Worm (Caenorhabditis elegans) whole organism, late embryonic: ENCODE data around the gene C30H6.5.

Experiments
- C08G9.2 ChIP-seq: sonication (generic microtip); optimal IDR thresholded peaks from 2 replicates; lab custom pipeline; 2016; ENCODE audit warnings: mild to moderate bottlenecking, missing genetic modification characterization, moderate library complexity, missing compliant biosample characterization
- C38D4.7 ChIP-seq: fragments of 200-800 bp; sonication (Bioruptor generic); optimal IDR thresholded peaks from 2 replicates; lab custom pipeline; 2018; ENCODE audit warnings: mild to moderate bottlenecking, missing genetic modification characterization, moderate library complexity, missing compliant biosample characterization
- F13H6.1 ChIP-seq: sonication (generic microtip); optimal IDR thresholded peaks from 2 replicates; lab custom pipeline; 2016; ENCODE audit warnings: missing genetic modification characterization, missing compliant biosample characterization
- K02D7.2 ChIP-seq: sonication (generic microtip); optimal IDR thresholded peaks from 2 replicates; lab custom pipeline; 2017; ENCODE audit warnings: mild to moderate bottlenecking, missing genetic modification characterization, missing compliant biosample characterization
- Y22D7AL.16 ChIP-seq: sonication (generic microtip); optimal IDR thresholded peaks from 2 replicates; lab custom pipeline; 2016; ENCODE audit warnings: missing genetic modification characterization, missing compliant biosample characterization
- ceh-18 ChIP-seq: sonication (generic microtip); optimal IDR thresholded peaks from 2 replicates; lab custom pipeline; 2016; ENCODE audit warnings: missing genetic modification characterization, missing compliant biosample characterization
- ceh-19 ChIP-seq: fragments of 200-800 bp; sonication (Bioruptor generic); optimal IDR thresholded peaks from 2 replicates; lab custom pipeline; 2018; ENCODE audit warnings: mild to moderate bottlenecking, missing genetic modification characterization, missing compliant biosample characterization
- ceh-24 ChIP-seq: sonication (generic microtip); optimal IDR thresholded peaks from 2 replicates; lab custom pipeline; 2016; ENCODE audit warnings: mild to moderate bottlenecking, missing genetic modification characterization, missing compliant biosample characterization
- ceh-9 ChIP-seq: sonication (generic microtip); optimal IDR thresholded peaks from 2 replicates; lab custom pipeline; 2016; ENCODE audit warnings: mild to moderate bottlenecking, missing genetic modification characterization, inconsistent platforms, missing compliant biosample characterization
- dve-1 ChIP-seq: sonication (generic microtip); optimal IDR thresholded peaks from 2 replicates; lab custom pipeline; 2017; ENCODE audit warnings: antibody characterized with exemption, mild to moderate bottlenecking, missing genetic modification characterization, missing compliant biosample characterization
- elt-2 ChIP-seq: sonication (generic microtip); optimal IDR thresholded peaks from 2 replicates; lab custom pipeline; 2016; ENCODE audit warnings: missing genetic modification reagents, missing genetic modification characterization, missing compliant biosample characterization
- ets-4 ChIP-seq: sonication (generic microtip); optimal IDR thresholded peaks from 2 replicates; lab custom pipeline; 2016; ENCODE audit warnings: missing genetic modification characterization, missing compliant biosample characterization
- fax-1 ChIP-seq: sonication (generic microtip); optimal IDR thresholded peaks from 2 replicates; lab custom pipeline; 2016; ENCODE audit warnings: missing genotype, missing genetic modification characterization, missing compliant biosample characterization
- fkh-10 ChIP-seq: fragments of 150-350 bp; optimal IDR thresholded peaks from 2 replicates; lab custom pipeline; 2014; ENCODE audit warnings: missing biosample characterization, missing genetic modification reagents, missing genetic modification characterization
- hlh-13 ChIP-seq: fragments of 200-800 bp; sonication (Bioruptor generic); optimal IDR thresholded peaks from 2 replicates; lab custom pipeline; 2018; ENCODE audit warnings: mild to moderate bottlenecking, missing genetic modification characterization, missing compliant biosample characterization
- hlh-15 ChIP-seq: sonication (generic microtip); optimal IDR thresholded peaks from 2 replicates; lab custom pipeline; 2016; ENCODE audit warnings: missing genetic modification characterization, missing compliant biosample characterization
- hlh-30 ChIP-seq: sonication (generic microtip); optimal IDR thresholded peaks from 2 replicates; lab custom pipeline; 2017; ENCODE audit warnings: antibody characterized with exemption, missing genetic modification characterization, missing compliant biosample characterization; ENCODE audit not compliant: insufficient read depth
- hlh-6 ChIP-seq: sonication (generic microtip); optimal IDR thresholded peaks from 2 replicates; lab custom pipeline; 2016; ENCODE audit warnings: missing genotype, missing genetic modification characterization, missing compliant biosample characterization
- lin-11 ChIP-seq: fragments of 200-800 bp; sonication (Bioruptor generic); optimal IDR thresholded peaks from 2 replicates; lab custom pipeline; 2018; ENCODE audit warnings: mild to moderate bottlenecking, missing genetic modification characterization, missing compliant biosample characterization
- mec-3 ChIP-seq: sonication (generic microtip); optimal IDR thresholded peaks from 2 replicates; lab custom pipeline; 2016; ENCODE audit warnings: borderline replicate concordance, missing genetic modification characterization, missing compliant biosample characterization
- nfya-1 ChIP-seq: sonication (generic microtip); optimal IDR thresholded peaks from 2 replicates; lab custom pipeline; 2017; ENCODE audit warnings: missing genetic modification characterization, mild to moderate bottlenecking, missing compliant biosample characterization, antibody characterized with exemption, moderate library complexity
- nhr-11 ChIP-seq: fragments of 150-350 bp; optimal IDR thresholded peaks from 2 replicates; lab custom pipeline; 2014; ENCODE audit warnings: missing biosample characterization, missing genetic modification characterization
- nhr-232 ChIP-seq: sonication (generic microtip); optimal IDR thresholded peaks from 2 replicates; lab custom pipeline; 2016; ENCODE audit warnings: missing genetic modification characterization, missing compliant biosample characterization
- npax-4 ChIP-seq: sonication (generic microtip); optimal IDR thresholded peaks from 2 replicates; lab custom pipeline; 2016; ENCODE audit warnings: missing genetic modification characterization, missing compliant biosample characterization
- odd-2 ChIP-seq: sonication (generic microtip); optimal IDR thresholded peaks from 2 replicates; lab custom pipeline; 2017; ENCODE audit warnings: antibody characterized with exemption, mild to moderate bottlenecking, missing genetic modification characterization, missing compliant biosample characterization
- pag-3 ChIP-seq: sonication (generic microtip); optimal IDR thresholded peaks from 2 replicates; lab custom pipeline; 2016; ENCODE audit warnings: missing compliant biosample characterization, missing genetic modification characterization, borderline replicate concordance
- pax-1 ChIP-seq: fragments of 150-350 bp; optimal IDR thresholded peaks from 2 replicates; lab custom pipeline; 2014; ENCODE audit warnings: missing biosample characterization, missing genetic modification characterization
- pha-2 ChIP-seq: sonication (generic microtip); optimal IDR thresholded peaks from 2 replicates; lab custom pipeline; 2017; ENCODE audit warnings: mild to moderate bottlenecking, missing genetic modification characterization, missing compliant biosample characterization
- pha-4 ChIP-seq: fragments of 150-350 bp; optimal IDR thresholded peaks from 2 replicates; lab custom pipeline; 2018; ENCODE audit warnings: missing biosample characterization, missing genetic modification reagents, missing genetic modification characterization
- pqm-1 ChIP-seq: sonication (generic microtip); optimal IDR thresholded peaks from 2 replicates; lab custom pipeline; 2016; ENCODE audit warnings: missing genetic modification characterization, missing compliant biosample characterization
- ref-2 ChIP-seq: sonication (generic microtip); optimal IDR thresholded peaks from 2 replicates; lab custom pipeline; 2016; ENCODE audit warnings: missing genetic modification characterization, missing compliant biosample characterization
- syd-9 ChIP-seq: sonication (generic microtip); optimal IDR thresholded peaks from 2 replicates; lab custom pipeline; 2016; ENCODE audit warnings: mild to moderate bottlenecking, missing genetic modification characterization, moderate library complexity, missing compliant biosample characterization
- tbx-2 ChIP-seq: sonication (generic microtip); optimal IDR thresholded peaks from 2 replicates; lab custom pipeline; 2016; ENCODE audit warnings: missing genetic modification characterization, missing compliant biosample characterization
- tbx-7 ChIP-seq: sonication (generic microtip); optimal IDR thresholded peaks from 2 replicates; lab custom pipeline; 2016; ENCODE audit warnings: missing genotype, missing genetic modification characterization, missing compliant biosample characterization
- unc-3 ChIP-seq, 2 experiments: fragments of 200-800 bp in 1 of 2; sonication (Bioruptor generic) in 1 of 2; sonication (generic microtip) in 1 of 2; conservative IDR thresholded peaks in 1 of 2; optimal IDR thresholded peaks in 1 of 2; 2 replicates each; pipeline versions ENCODE4 v1.3.6 to Lab custom; 2016 to 2022; ENCODE audit warnings: missing compliant biosample characterization in 2 of 2, missing genetic modification characterization in 2 of 2, missing genetic modification reagents in 1 of 2
- unc-42 ChIP-seq: sonication (generic microtip); optimal IDR thresholded peaks from 2 replicates; lab custom pipeline; 2016; ENCODE audit warnings: missing genotype, missing genetic modification characterization, missing compliant biosample characterization
- unc-86 ChIP-seq: sonication (generic microtip); optimal IDR thresholded peaks from 2 replicates; lab custom pipeline; 2016; ENCODE audit warnings: missing genetic modification characterization, missing compliant biosample characterization
- zip-5 ChIP-seq: sonication (generic microtip); optimal IDR thresholded peaks from 2 replicates; lab custom pipeline; 2016; ENCODE audit warnings: missing genetic modification characterization, missing compliant biosample characterization

C30H6.5 gene

DNA sequence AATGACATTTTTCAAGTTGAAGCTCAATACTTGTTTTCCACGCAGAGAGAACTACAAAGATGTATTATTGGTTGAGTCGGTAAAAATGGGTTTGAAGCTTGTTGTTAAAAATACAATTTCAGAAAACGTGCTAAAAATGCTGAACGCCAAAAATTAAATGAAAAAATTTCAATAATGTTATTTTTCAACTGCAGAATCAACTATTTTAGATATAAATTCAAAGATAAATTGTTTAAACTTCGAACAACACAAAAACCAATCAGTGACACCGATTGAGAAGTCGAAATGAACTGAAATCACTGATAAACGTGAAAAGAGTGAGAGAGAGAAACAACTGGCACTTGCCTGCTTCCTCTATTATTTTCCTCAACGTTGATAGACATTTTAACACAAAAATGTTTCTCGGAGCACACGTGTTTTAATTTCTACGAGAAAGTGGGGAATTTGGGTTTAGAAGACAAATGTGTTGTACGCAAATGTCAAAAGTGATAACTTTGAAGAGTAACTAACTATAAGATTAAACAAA, 15.9 kb downstream of the C30H6.5 start, which contains the start of gene T02D1.8:
TSS of gene T02D1.8 (minus strand) at position 51 of the 526 bp plus-strand sequence.
- TF ChIP-seq pag-3 (tag; lab: Kevin White, UChicago) (no peak), tbx-2 (tag; lab: Kevin White, UChicago) (no peak)

DNA sequence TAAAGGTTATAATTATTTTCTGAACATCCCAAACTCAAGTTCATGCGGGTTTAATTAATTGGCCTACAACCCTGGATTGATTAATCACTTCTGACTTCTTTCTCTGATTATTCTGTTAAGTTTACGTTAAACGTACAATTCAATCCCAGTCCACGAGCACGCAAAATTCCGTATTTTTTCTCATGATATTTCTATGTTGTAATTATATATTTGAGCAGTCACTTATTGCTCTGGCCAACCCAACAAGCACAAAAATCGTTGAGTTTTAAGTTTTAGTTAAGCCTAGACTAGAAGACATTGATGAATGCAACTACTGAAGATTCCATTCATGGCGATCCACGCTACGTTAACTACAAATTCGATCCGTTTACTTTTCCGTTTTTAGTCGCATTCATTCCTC, 24.3 kb downstream of the C30H6.5 start, which contains the start of gene sru-15:
TSS of gene sru-15 (plus strand) at position 301 of the 400 bp plus-strand sequence.
- TF ChIP-seq dve-1 (no peak), nfya-1 (tag; lab: Kevin White, UChicago) (no peak), unc-86 (tag; lab: Kevin White, UChicago) (no peak), mec-3 (tag; lab: Kevin White, UChicago) (no peak), fkh-10 (GFP tag; lab: Kevin White, UChicago) (no peak), ets-4 (tag; lab: Kevin White, UChicago) (no peak), ceh-19 (no peak), zip-5 (tag; lab: Kevin White, UChicago) (no peak), hlh-13 (GFP tag; lab: Kevin White, UChicago) (no peak), elt-2 (tag; lab: Kevin White, UChicago) (no peak), ref-2 (tag; lab: Kevin White, UChicago) (no peak), F13H6.1 (tag; lab: Kevin White, UChicago) (no peak), unc-3 (GFP tag; conservative IDR thresholded peaks at IDR 0.05; lab: Robert Waterston, UW) (no peak), unc-3 (tag; optimal IDR thresholded peaks at IDR 0.05; lab: Kevin White, UChicago) (no peak), ceh-18 (tag; lab: Kevin White, UChicago) (no peak)

DNA sequence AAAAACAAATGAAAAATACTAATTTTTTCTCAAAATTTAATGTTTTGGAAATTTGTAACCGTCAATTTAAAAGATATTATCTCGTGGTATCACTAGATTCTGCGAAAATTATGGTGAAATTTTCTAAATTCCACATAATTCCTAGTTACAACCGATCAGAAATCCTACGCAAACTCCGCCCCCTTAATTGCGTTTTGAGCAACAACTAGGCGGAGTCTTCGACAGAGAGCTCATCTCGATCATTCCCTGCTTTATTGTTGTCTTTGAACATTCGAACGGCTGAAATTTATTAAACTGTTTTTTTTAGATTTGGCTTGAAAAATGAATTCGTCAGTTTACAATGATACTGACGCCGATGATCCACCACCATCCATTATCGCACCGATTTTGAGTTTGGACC, 27.9 kb downstream of the C30H6.5 start, which contains the start of gene T02D1.4:
TSS of gene T02D1.4 (plus strand) at position 301 of the 400 bp plus-strand sequence.
- TF ChIP-seq Y22D7AL.16 = no peak
- TF ChIP-seq ceh-9 (tag; lab: Kevin White, UChicago) = no peak
- TF ChIP-seq hlh-15 (tag; lab: Kevin White, UChicago) = no peak
- TF ChIP-seq unc-86 (tag; lab: Kevin White, UChicago) = no peak
- TF ChIP-seq pha-2 (tag; lab: Kevin White, UChicago) = no peak
- TF ChIP-seq ref-2 (tag; lab: Kevin White, UChicago) = no peak
- TF ChIP-seq K02D7.2 (tag; lab: Kevin White, UChicago) = no peak
- TF ChIP-seq pha-4 = no peak

DNA sequence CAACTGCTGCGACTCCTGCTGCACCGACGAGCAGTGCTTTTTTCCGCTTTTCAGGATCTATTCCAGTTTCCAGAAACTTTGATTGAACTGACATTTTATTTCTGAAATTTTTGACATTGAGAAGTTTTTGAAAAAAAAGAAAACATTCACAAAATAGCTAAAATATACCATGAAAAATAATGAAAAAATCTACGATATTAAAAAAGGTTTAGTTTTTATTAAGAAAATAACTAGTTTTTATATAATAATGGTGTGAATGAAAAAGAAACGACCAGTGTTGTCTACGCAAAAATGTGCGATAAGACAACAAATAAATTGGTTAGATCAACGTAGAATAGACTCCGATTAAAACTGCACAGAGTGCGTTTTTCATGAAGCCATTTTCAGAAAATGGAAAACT, 34.0 kb downstream of the C30H6.5 start, which contains the start of gene pmp-4:
TSS of gene pmp-4 (minus strand) at position 101 of the 400 bp plus-strand sequence.
- TF ChIP-seq unc-42 (tag; lab: Kevin White, UChicago) (no peak), hlh-6 (tag; lab: Kevin White, UChicago) (no peak)

DNA sequence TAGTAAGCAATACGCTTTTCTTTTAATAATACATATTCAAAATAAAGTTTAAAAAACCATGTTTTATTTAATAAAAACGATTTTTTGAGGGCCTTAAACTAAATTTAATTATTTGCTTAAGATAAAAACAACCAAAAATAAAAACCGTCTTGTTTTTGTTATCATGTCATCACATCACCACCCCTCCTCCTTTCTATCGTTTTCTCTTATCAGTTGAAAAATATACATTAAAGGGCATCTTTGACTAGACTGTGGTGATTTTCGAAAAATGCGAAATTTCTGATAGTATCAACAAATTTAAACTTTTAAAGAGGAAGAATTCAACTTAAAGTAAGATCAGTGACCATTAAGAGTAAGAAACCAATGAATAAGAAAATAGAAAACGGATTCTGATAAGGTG, 34.5 kb downstream of the C30H6.5 start:
- TF ChIP-seq pqm-1 (tag; lab: Kevin White, UChicago) = no peak
- no peak for TF ChIP-seq hlh-30 (tag; lab: Kevin White, UChicago)
- peak; percentile 82 for TF ChIP-seq elt-2 (tag; lab: Kevin White, UChicago)

DNA sequence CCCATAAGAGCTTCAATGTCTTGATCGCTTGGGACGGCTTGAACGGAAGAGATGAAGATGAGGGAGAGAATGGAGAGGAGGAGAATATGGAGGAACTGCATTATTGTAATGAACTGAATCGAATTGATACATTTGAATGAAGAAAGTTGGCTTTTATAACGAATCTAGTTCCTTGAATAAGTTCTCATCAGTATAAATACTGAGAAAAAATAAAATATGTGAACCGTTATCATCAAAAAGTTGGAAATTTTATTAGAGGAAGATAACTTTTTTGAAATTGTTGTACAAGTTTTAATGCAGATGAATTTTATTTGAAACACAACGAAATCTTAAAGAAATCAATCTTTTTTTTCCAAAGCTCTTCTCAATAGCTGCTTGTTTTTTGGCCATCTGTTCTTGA, 35.5 kb downstream of the C30H6.5 start, which contains the start of gene T02D1.7:
TSS of gene T02D1.7 (minus strand) at position 101 of the 400 bp plus-strand sequence.
- TF ChIP-seq C08G9.2 (tag; lab: Kevin White, UChicago) = no peak
- no peak for TF ChIP-seq nhr-232 (tag; lab: Kevin White, UChicago)
- TF ChIP-seq nhr-11 (tag; lab: Kevin White, UChicago) = no peak
- TF ChIP-seq ets-4 (tag; lab: Kevin White, UChicago) = no peak
- no peak for TF ChIP-seq fax-1 (tag; lab: Kevin White, UChicago)
- TF ChIP-seq syd-9 (tag; lab: Kevin White, UChicago) = no peak
- TF ChIP-seq tbx-7 (tag; lab: Kevin White, UChicago) = no peak
- TF ChIP-seq hlh-30 (tag; lab: Kevin White, UChicago) = no peak
- no peak for TF ChIP-seq ceh-24 (tag; lab: Kevin White, UChicago)
- no peak for TF ChIP-seq npax-4 (tag; lab: Kevin White, UChicago)
- TF ChIP-seq lin-11 (tag; lab: Kevin White, UChicago) = no peak
- TF ChIP-seq C38D4.7 = no peak
- TF ChIP-seq odd-2 (tag; lab: Kevin White, UChicago) = no peak
- TF ChIP-seq pax-1 (tag; lab: Kevin White, UChicago) = no peak
